Fruit fly (Drosophila melanogaster): ENCODE results near the gene CG15525.

Gene CG15525

DNA sequence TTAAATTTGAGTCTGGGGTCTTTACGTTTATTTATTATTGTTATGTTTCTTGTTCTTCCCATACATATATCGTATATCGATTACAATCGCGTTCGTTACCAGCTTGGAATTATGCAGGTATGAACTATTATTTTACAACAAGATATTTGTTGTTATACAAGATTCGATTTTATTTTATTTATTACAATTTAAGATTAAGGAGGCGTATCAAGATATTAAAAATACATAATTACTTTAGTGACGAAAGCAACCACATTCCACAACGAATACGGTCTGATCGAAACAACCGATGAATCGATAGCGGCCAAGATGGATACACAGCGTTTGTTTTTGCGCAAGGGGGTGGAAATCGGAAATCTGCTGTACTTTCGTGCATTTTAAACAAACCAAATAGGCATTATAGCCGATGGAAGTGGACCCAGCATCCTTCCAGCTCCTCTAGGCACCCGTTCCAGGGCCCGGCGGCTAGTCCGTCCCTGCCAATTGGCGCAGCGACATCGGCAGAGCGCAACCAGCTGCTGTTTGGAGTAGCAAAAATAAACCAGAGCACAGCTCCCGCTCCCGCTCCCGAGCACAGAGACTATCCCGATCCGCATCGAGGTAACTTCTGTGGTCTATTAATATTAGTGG is at the start of gene CG15525, which contains the start of gene CG11504:
TSS of gene CG15525 (minus strand) at position 70 of the 630 bp plus-strand sequence.
TSS of gene CG11504 (plus strand) at position 294 of the 630 bp plus-strand sequence.
- peak; percentile 36 for TF ChIP-seq CG17801 (GFP tag; optimal IDR thresholded peaks at IDR 0.05; ENCODE audit: partially characterized antibody)

- peak; percentile 95 for TF ChIP-seq CG17801 (GFP tag; optimal IDR thresholded peaks at IDR 0.05; ENCODE audit: partially characterized antibody)
These were observed 48.8 kb upstream of the CG15525 start, which contains the start of the genes RpL32 and CG7943 for dm6 chr3R:30046029-30047001. TSS of gene RpL32 (minus strand) at chr3R:30046161. TSS of gene CG7943 (plus strand) at chr3R:30046470.

DNA sequence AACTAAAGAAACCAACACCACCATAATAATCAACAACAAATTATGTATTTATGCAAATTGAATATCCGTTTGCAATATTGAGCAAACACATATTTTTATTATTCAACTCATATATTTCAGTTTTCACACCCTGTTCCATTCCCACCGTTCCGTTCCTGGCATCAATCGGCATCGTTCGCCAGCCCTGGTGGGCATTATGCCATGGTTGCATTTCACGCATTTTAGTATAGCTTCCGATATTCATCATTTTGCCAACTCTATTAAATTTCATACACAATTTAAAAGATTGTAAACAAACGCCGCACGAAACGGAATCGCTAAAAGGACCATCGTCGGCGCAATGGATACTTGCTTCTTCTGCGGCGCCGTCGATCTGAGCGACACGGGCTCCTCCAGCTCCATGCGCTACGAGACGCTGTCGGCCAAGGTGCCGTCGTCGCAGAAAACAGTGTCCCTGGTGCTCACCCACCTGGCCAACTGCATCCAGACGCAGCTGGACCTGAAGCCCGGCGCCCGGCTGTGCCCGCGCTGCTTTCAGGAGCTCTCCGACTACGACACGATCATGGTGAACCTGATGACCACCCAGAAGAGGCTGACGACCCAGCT is 45.8 kb upstream of the CG15525 start, which contains the start of gene Sry-delta:
TSS of gene Sry-delta (plus strand) at position 203 of the 606 bp plus-strand sequence.
- peak; percentile 68 for TF ChIP-seq CG17801 (GFP tag; optimal IDR thresholded peaks at IDR 0.05; ENCODE audit: partially characterized antibody)

DNA sequence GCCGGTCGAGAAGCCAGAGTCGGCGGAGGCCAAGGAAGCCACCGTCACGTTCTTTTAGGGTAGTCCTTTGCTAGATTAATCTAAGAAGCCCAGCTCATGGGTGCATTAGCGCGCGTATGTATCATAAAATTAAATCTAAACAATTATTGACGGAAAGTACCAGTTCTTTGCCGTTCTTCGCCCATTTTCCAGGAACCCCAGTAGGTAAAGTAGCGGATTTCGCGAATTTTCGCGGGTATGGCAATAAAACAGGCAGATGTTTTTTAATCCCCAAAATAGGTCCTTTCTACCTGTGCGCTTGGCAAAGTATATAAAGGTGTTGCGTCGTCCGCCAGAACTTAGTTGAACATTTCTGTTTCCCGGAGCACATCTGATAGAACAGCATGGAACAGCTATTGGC is 43.4 kb upstream of the CG15525 start:
- no peak for TF ChIP-seq CG17801 (GFP tag; optimal IDR thresholded peaks at IDR 0.05; ENCODE audit: partially characterized antibody)

DNA sequence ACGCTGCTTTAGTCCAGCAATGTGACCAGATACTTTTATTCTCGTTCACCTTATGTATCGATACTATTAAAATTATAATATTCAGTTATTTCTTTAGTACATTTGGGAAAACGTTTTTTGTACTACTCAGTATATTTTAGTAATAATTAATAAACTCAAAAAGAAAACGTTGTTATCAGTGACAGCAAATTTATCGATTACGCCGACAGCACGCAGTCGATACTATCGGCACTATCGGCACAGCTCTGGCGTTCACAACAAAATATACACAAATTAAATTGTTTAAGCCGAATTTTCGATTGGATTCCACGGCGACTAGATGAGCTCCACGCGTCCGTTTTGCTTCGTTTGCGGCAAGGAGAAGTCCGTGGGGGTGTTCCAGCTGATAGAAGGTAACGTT is 42.0 kb upstream of the CG15525 start, which contains the start of the genes janA, Sry-alpha and Sry-beta:
TSS of gene janA (minus strand) at position 40 of the 400 bp plus-strand sequence.
TSS of gene Sry-alpha (plus strand) at position 226 of the 400 bp plus-strand sequence.
TSS of gene Sry-beta (plus strand) at position 226 of the 400 bp plus-strand sequence.
- no peak for TF ChIP-seq CG17801 (GFP tag; optimal IDR thresholded peaks at IDR 0.05; ENCODE audit: partially characterized antibody)

DNA sequence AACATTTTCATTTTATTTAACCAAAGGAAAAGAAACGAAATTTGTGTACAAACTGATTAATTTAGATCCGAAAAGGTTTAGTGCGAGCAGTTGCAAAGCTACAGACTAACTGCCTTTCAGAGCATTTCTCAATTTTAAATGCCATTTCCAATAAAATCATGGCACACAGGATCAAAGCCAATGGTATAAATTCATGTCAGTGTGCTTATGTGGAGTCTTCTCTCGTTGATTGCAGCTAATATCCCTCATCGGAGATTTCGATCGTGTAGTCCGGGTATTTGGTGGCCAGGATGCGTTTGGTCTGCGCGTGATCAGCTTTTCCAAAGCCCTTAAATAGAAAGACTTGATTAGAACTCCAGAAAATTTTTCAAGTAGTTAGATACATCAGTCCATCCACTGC is 41.2 kb upstream of the CG15525 start, which contains the start of gene janB:
TSS of gene janB (minus strand) at position 101 of the 400 bp plus-strand sequence.
- no peak for TF ChIP-seq CG17801 (GFP tag; optimal IDR thresholded peaks at IDR 0.05; ENCODE audit: partially characterized antibody)

- TF ChIP-seq CG17801 (GFP tag; optimal IDR thresholded peaks at IDR 0.05; ENCODE audit: partially characterized antibody) = no peak
These were observed 40.2 kb upstream of the CG15525 start, which contains the start of gene ocn for dm6 chr3R:30037630-30038029. TSS of gene ocn (minus strand) at chr3R:30037730.

DNA sequence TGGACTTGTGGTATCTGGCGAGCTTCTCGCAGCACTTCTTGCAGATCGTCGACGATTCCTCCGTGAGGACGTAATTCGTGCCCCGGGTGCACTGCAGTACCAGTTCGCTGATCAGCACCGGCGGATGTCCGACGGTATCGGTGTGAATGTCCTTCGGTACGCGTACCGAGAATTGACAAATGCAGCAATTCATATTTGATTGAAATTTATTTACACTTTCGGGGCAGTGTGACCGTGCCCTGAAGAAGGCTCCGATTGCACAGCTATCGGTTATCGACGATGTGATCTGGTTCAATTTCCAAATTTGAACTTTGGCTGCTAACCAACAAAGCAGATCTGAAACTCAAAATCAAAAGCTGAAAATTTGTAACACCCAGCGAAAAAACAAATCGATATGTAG is 39.1 kb upstream of the CG15525 start, which contains the start of gene ZIPIC:
TSS of gene ZIPIC (minus strand) at position 262 of the 400 bp plus-strand sequence.
- TF ChIP-seq CG17801 (GFP tag; optimal IDR thresholded peaks at IDR 0.05; ENCODE audit: partially characterized antibody) = no peak

dm6 chr3R:30032281-30032680 is 34.8 kb upstream of the CG15525 start:
- no peak for TF ChIP-seq CG17801 (GFP tag; optimal IDR thresholded peaks at IDR 0.05; ENCODE audit: partially characterized antibody)

- TF ChIP-seq CG17801 (GFP tag; optimal IDR thresholded peaks at IDR 0.05; ENCODE audit: partially characterized antibody) = no peak
These were observed 32.6 kb upstream of the CG15525 start for dm6 chr3R:30030061-30030460.

dm6 chr3R:30023445-30023844 is 26.0 kb upstream of the CG15525 start:
- no peak for TF ChIP-seq CG17801 (GFP tag; optimal IDR thresholded peaks at IDR 0.05; ENCODE audit: partially characterized antibody)

- TF ChIP-seq CG17801 (GFP tag; optimal IDR thresholded peaks at IDR 0.05; ENCODE audit: partially characterized antibody) = no peak
These were observed 25.1 kb upstream of the CG15525 start, which contains the start of the genes RpS28a and Axn for dm6 chr3R:30022452-30023028. TSS of gene RpS28a (minus strand) at chr3R:30022648. TSS of gene Axn (plus strand) at chr3R:30022842.

- TF ChIP-seq CG17801 (GFP tag; optimal IDR thresholded peaks at IDR 0.05; ENCODE audit: partially characterized antibody) = peak; percentile 36
These were observed 24.3 kb upstream of the CG15525 start, which contains the start of gene Mgat2 for dm6 chr3R:30021559-30022451. TSS of gene Mgat2 (minus strand) at chr3R:30022221.

Data from ovary, adult (tissue).